Fruit fly (Drosophila melanogaster) whole organism, embryonic: Measurements from ENCODE around the gene CG42759.

Source experiments
- Abd-B ChIP-seq: fragments of 200-800 bp; sonication (Bioruptor generic); optimal IDR thresholded peaks from 2 replicates; lab custom pipeline; 2018; ENCODE audit warnings: missing biosample characterization, mild to moderate bottlenecking, missing genetic modification characterization, moderate library complexity
- B-H2 ChIP-seq: fragments of 200-800 bp; sonication (Bioruptor generic); optimal IDR thresholded peaks from 2 replicates; lab custom pipeline; 2018; ENCODE audit warnings: missing biosample characterization, mild to moderate bottlenecking, missing genetic modification characterization
- Bgb ChIP-seq: fragments of 200-800 bp; sonication (Bioruptor generic); IDR thresholded peaks from 2 replicates; pipeline ENCODE4 v1.3.6; 2022; ENCODE audit warnings: missing biosample characterization, missing genetic modification characterization; ENCODE audit not compliant: partially characterized antibody
- CG10267 ChIP-seq: fragments of 200-800 bp; sonication (Bioruptor generic); optimal IDR thresholded peaks from 2 replicates; lab custom pipeline; 2018; ENCODE audit warnings: missing biosample characterization, mild to moderate bottlenecking, missing genetic modification characterization, moderate library complexity
- CG10431 ChIP-seq: fragments of 200-800 bp; sonication (Bioruptor generic); optimal IDR thresholded peaks from 3 replicates; lab custom pipeline; 2018; ENCODE audit warnings: missing biosample characterization, mild to moderate bottlenecking, missing genetic modification characterization
- CG10979 ChIP-seq: fragments of 200-800 bp; sonication (Bioruptor generic); optimal IDR thresholded peaks from 2 replicates; lab custom pipeline; 2018; ENCODE audit warnings: missing biosample characterization, mild to moderate bottlenecking, missing genetic modification characterization, moderate library complexity
- CG12104 ChIP-seq: fragments of 200-800 bp; sonication (Bioruptor generic); optimal IDR thresholded peaks from 3 replicates; lab custom pipeline; 2016; ENCODE audit warnings: missing biosample characterization, missing genetic modification characterization
- CG14014 ChIP-seq: fragments of 200-800 bp; sonication (Bioruptor generic); IDR thresholded peaks from 2 replicates; pipeline ENCODE4 v1.3.6; 2022; ENCODE audit warnings: missing biosample characterization, missing genetic modification characterization
- CG15011 ChIP-seq: fragments of 200-800 bp; sonication (Bioruptor generic); optimal IDR thresholded peaks from 3 replicates; lab custom pipeline; 2018; ENCODE audit warnings: missing biosample characterization, mild to moderate bottlenecking, missing genetic modification characterization
- CG15696 ChIP-seq: fragments of 200-800 bp; sonication (Bioruptor generic); optimal IDR thresholded peaks from 2 replicates; lab custom pipeline; 2019; ENCODE audit warnings: missing biosample characterization, mild to moderate bottlenecking, missing genetic modification characterization, moderate library complexity
- CG17186 ChIP-seq: fragments of 200-800 bp; sonication (Bioruptor generic); optimal IDR thresholded peaks from 3 replicates; lab custom pipeline; 2017; ENCODE audit warnings: missing biosample characterization, missing genetic modification reagents, missing genetic modification characterization
- CG18764 ChIP-seq: fragments of 200-800 bp; sonication (Bioruptor generic); optimal IDR thresholded peaks from 3 replicates; lab custom pipeline; 2016; ENCODE audit warnings: missing biosample characterization, missing genetic modification characterization
- CG30403 ChIP-seq: fragments of 200-800 bp; sonication (Bioruptor generic); optimal IDR thresholded peaks from 3 replicates; lab custom pipeline; 2016; ENCODE audit warnings: missing biosample characterization, missing genetic modification characterization
- CG4360 ChIP-seq: fragments of 200-800 bp; sonication (Bioruptor generic); IDR thresholded peaks from 2 replicates; pipeline ENCODE4 v1.3.6; 2022; ENCODE audit warnings: missing biosample characterization, missing genetic modification characterization
- CG6813 ChIP-seq: fragments of 200-800 bp; sonication (Bioruptor generic); optimal IDR thresholded peaks from 2 replicates; lab custom pipeline; 2017; ENCODE audit warnings: missing biosample characterization, missing genetic modification characterization, mild to moderate bottlenecking, moderate library complexity, missing genetic modification reagents
- CG7271 ChIP-seq: fragments of 200-800 bp; sonication (Bioruptor generic); optimal IDR thresholded peaks from 2 replicates; lab custom pipeline; 2018; ENCODE audit warnings: missing biosample characterization, mild to moderate bottlenecking, missing genetic modification characterization, moderate library complexity
- CG7839 ChIP-seq: fragments of 200-800 bp; sonication (Bioruptor generic); optimal IDR thresholded peaks from 3 replicates; lab custom pipeline; 2018; ENCODE audit warnings: missing biosample characterization, mild to moderate bottlenecking, missing genetic modification characterization, moderate library complexity
- CG7928 ChIP-seq: fragments of 200-800 bp; sonication (Bioruptor generic); optimal IDR thresholded peaks from 2 replicates; lab custom pipeline; 2017; ENCODE audit warnings: missing biosample characterization, mild to moderate bottlenecking, missing genetic modification characterization
- CG8944 ChIP-seq: fragments of 200-800 bp; sonication (Bioruptor generic); optimal IDR thresholded peaks from 3 replicates; lab custom pipeline; 2016; ENCODE audit warnings: missing biosample characterization, missing genetic modification characterization
- CG9932 ChIP-seq: fragments of 200-800 bp; sonication (Bioruptor generic); IDR thresholded peaks from 2 replicates; pipeline ENCODE4 v1.3.6; 2022; ENCODE audit warnings: missing biosample characterization, missing genetic modification characterization
- CHES-1-like ChIP-seq: fragments of 200-800 bp; sonication (Bioruptor generic); optimal IDR thresholded peaks from 2 replicates; lab custom pipeline; 2016; ENCODE audit warnings: missing biosample characterization, missing genetic modification characterization
- Dad ChIP-seq: fragments of 200-800 bp; sonication (Bioruptor generic); optimal IDR thresholded peaks from 3 replicates; lab custom pipeline; 2016; ENCODE audit warnings: missing biosample characterization, missing genetic modification characterization
- Dek ChIP-seq: fragments of 200-800 bp; sonication (Bioruptor generic); optimal IDR thresholded peaks from 3 replicates; lab custom pipeline; 2019; ENCODE audit warnings: missing biosample characterization, mild to moderate bottlenecking, missing genetic modification characterization, moderate library complexity
- Doc2 ChIP-seq: fragments of 200-800 bp; sonication (Bioruptor generic); IDR thresholded peaks from 2 replicates; pipeline ENCODE4 v1.3.6; 2022; ENCODE audit warnings: missing biosample characterization, missing genetic modification characterization
- E2f1 ChIP-seq: fragments of 200-800 bp; sonication (Bioruptor generic); IDR thresholded peaks from 2 replicates; pipeline ENCODE4 v1.3.6; 2022; ENCODE audit warnings: missing biosample characterization, missing genetic modification characterization
- H2.0 ChIP-seq: fragments of 200-800 bp; sonication (Bioruptor generic); IDR thresholded peaks from 2 replicates; pipeline ENCODE4 v1.3.6; 2022; ENCODE audit warnings: missing biosample characterization, missing genetic modification characterization
- HLHmδ ChIP-seq: fragments of 200-800 bp; sonication (Bioruptor generic); optimal IDR thresholded peaks from 2 replicates; lab custom pipeline; 2018; ENCODE audit warnings: missing biosample characterization, mild to moderate bottlenecking, missing genetic modification characterization, moderate library complexity
- NC2β ChIP-seq: fragments of 200-800 bp; sonication (Bioruptor generic); optimal IDR thresholded peaks from 2 replicates; lab custom pipeline; 2016; ENCODE audit warnings: missing biosample characterization, missing genetic modification characterization
- Nf-YC ChIP-seq: fragments of 200-800 bp; optimal IDR thresholded peaks from 3 replicates; lab custom pipeline; 2019; ENCODE audit warnings: missing biosample characterization, mild to moderate bottlenecking, missing genetic modification characterization, moderate library complexity
- Optix ChIP-seq: fragments of 200-800 bp; sonication (Bioruptor generic); IDR thresholded peaks from 3 replicates; pipeline ENCODE4 v1.3.6; 2022; ENCODE audit warnings: missing biosample characterization, missing genetic modification characterization
- Ptx1 ChIP-seq: fragments of 200-800 bp; sonication (Bioruptor generic); IDR thresholded peaks from 2 replicates; pipeline ENCODE4 v1.3.6; 2022; ENCODE audit warnings: missing biosample characterization, missing genetic modification characterization
- Six4 ChIP-seq: fragments of 200-800 bp; sonication (Bioruptor generic); optimal IDR thresholded peaks from 2 replicates; lab custom pipeline; 2016; ENCODE audit warnings: missing biosample characterization, missing genetic modification characterization
- Sox102F ChIP-seq: fragments of 200-800 bp; sonication (Bioruptor generic); optimal IDR thresholded peaks from 2 replicates; lab custom pipeline; 2018; ENCODE audit warnings: missing biosample characterization, mild to moderate bottlenecking, missing genetic modification characterization, moderate library complexity
- al ChIP-seq: fragments of 200-800 bp; sonication (Bioruptor generic); IDR thresholded peaks from 2 replicates; pipeline ENCODE4 v1.3.6; 2022; ENCODE audit warnings: missing biosample characterization, missing genetic modification characterization
- amos ChIP-seq: fragments of 200-800 bp; sonication (Bioruptor generic); IDR thresholded peaks from 2 replicates; pipeline ENCODE4 v1.3.6; 2022; ENCODE audit warnings: missing biosample characterization, missing genetic modification characterization; ENCODE audit not compliant: partially characterized antibody
- bigmax ChIP-seq: fragments of 200-800 bp; sonication (Bioruptor generic); optimal IDR thresholded peaks from 2 replicates; lab custom pipeline; 2018; ENCODE audit warnings: missing biosample characterization, mild to moderate bottlenecking, missing genetic modification characterization
- btn ChIP-seq: fragments of 200-800 bp; sonication (Bioruptor generic); optimal IDR thresholded peaks from 2 replicates; lab custom pipeline; 2016; ENCODE audit warnings: missing biosample characterization, missing genetic modification characterization
- caup ChIP-seq: fragments of 200-800 bp; sonication (Bioruptor generic); optimal IDR thresholded peaks from 3 replicates; lab custom pipeline; 2017; ENCODE audit warnings: missing biosample characterization, mild to moderate bottlenecking, missing genetic modification characterization, moderate library complexity; ENCODE audit not compliant: severe bottlenecking
- dmrt99B ChIP-seq: fragments of 200-800 bp; sonication (Bioruptor generic); optimal IDR thresholded peaks from 2 replicates; lab custom pipeline; 2018; ENCODE audit warnings: missing biosample characterization, mild to moderate bottlenecking, missing genetic modification characterization, moderate library complexity
- fu2 ChIP-seq: fragments of 200-800 bp; sonication (Bioruptor generic); optimal IDR thresholded peaks from 2 replicates; lab custom pipeline; 2016; ENCODE audit warnings: missing biosample characterization, missing genetic modification characterization
- grn ChIP-seq: fragments of 200-800 bp; sonication (Bioruptor generic); optimal IDR thresholded peaks from 3 replicates; lab custom pipeline; 2017; ENCODE audit warnings: missing biosample characterization, missing genetic modification characterization
- ind ChIP-seq: fragments of 200-800 bp; sonication (Bioruptor generic); optimal IDR thresholded peaks from 3 replicates; lab custom pipeline; 2016; ENCODE audit warnings: missing biosample characterization, missing genetic modification characterization
- odd ChIP-seq: fragments of 200-800 bp; sonication (Bioruptor generic); optimal IDR thresholded peaks from 2 replicates; lab custom pipeline; 2017; ENCODE audit warnings: missing biosample characterization, mild to moderate bottlenecking, missing genetic modification characterization
- pfk ChIP-seq: fragments of 200-800 bp; sonication (Bioruptor generic); optimal IDR thresholded peaks from 2 replicates; lab custom pipeline; 2018; ENCODE audit warnings: missing biosample characterization, mild to moderate bottlenecking, missing genetic modification characterization, moderate library complexity
- prd ChIP-seq, 3 experiments: fragments of >200 bp in 2 of 3; fragments of 200-800 bp in 1 of 3; sonication (Bioruptor generic) in 1 of 3; optimal IDR thresholded peaks in 2 of 3; IDR thresholded peaks in 1 of 3; 2 replicates in 2 of 3; 3 replicates in 1 of 3; pipeline versions ENCODE4 v1.3.6 to Lab custom; 2017 to 2022; ENCODE audit warnings: missing biosample characterization in 1 of 3, missing genetic modification characterization in 1 of 3
- pros ChIP-seq: fragments of 200-800 bp; sonication (Bioruptor generic); optimal IDR thresholded peaks from 3 replicates; lab custom pipeline; 2019; ENCODE audit warnings: missing biosample characterization, mild to moderate bottlenecking, missing genetic modification characterization, moderate library complexity
- sc ChIP-seq, 3 experiments: fragments of >200 bp in 2 of 3; fragments of 200-800 bp in 1 of 3; sonication (Bioruptor generic) in 1 of 3; optimal IDR thresholded peaks; 2 replicates in 2 of 3; 3 replicates in 1 of 3; lab custom pipeline; 2017; ENCODE audit warnings: mild to moderate bottlenecking in 1 of 3, missing biosample characterization in 1 of 3, missing genetic modification characterization in 1 of 3, missing genetic modification reagents in 1 of 3
- stwl ChIP-seq: fragments of 200-800 bp; sonication (Bioruptor generic); optimal IDR thresholded peaks from 3 replicates; lab custom pipeline; 2018; ENCODE audit warnings: missing biosample characterization, mild to moderate bottlenecking, missing genetic modification characterization, moderate library complexity
- vnd ChIP-seq: fragments of 200-800 bp; sonication (Bioruptor generic); IDR thresholded peaks from 3 replicates; pipeline ENCODE4 v1.3.6; 2022; ENCODE audit warnings: missing biosample characterization, missing genetic modification characterization; ENCODE audit not compliant: partially characterized antibody

Gene CG42759

DNA sequence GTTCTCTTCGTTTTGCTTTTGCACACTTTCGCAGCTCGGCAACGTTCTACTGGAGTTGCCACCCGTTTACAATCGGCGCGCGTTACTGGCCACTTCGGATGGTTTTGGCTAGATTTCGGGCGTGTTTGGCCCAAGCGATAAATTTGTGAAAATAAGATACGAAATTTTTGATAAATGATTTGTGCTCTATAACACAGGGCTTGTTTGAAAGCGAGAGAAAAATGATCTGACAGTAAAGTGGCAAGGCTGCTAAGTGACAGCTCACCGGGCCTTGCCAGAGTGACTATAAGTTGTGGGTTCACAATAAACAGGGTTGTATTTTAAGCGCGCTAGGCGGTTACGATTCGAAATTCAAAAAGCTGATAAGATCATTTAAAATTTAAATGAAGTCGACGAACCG is 32.9 kb upstream of the CG42759 start, which contains the start of gene Fmr1 (continued):
- no peak for TF ChIP-seq CG10431 (GFP tag; lab: Kevin White, UChicago)
- peak; percentile 65 for TF ChIP-seq NC2β
- peak; percentile 83 for TF ChIP-seq stwl (tag; lab: Kevin White, UChicago)
- TF ChIP-seq dmrt99B (tag; lab: Kevin White, UChicago), result no peak
- TF ChIP-seq caup (GFP tag; lab: Kevin White, UChicago), result no peak
- peak; percentile 73 for TF ChIP-seq Dad (GFP tag; lab: Kevin White, UChicago)
- peak; percentile 94 for TF ChIP-seq CG17186 (GFP tag; lab: Kevin White, UChicago)
- no peak for TF ChIP-seq CG15011 (GFP tag; lab: Kevin White, UChicago)
- peak; percentile 16 for TF ChIP-seq CG7839
- TF ChIP-seq CG6813, result no peak
- 0 out of 2 replicates have a peak, but pooled peaks have one; percentile 38 for TF ChIP-seq amos (GFP tag; lab: Robert Waterston, UW)
- TF ChIP-seq CG7271, result no peak
- TF ChIP-seq CG14014, result peak; percentile 61
- TF ChIP-seq CHES-1-like (GFP tag; lab: Kevin White, UChicago), result peak; percentile 72
- no peak for TF ChIP-seq vnd
- TF ChIP-seq grn (GFP tag; lab: Kevin White, UChicago), result peak; percentile 70
- TF ChIP-seq prd (optimal IDR thresholded peaks at IDR 0.05; lab: Kevin White, UChicago), result no peak
- TF ChIP-seq prd (GFP tag; IDR thresholded peaks at IDR 0.05; lab: Robert Waterston, UW), result peak; percentile 59; the same call in 2 of the 3 replicates
- no peak for TF ChIP-seq Doc2 (GFP tag; lab: Robert Waterston, UW)
- TF ChIP-seq CG10267, result peak; percentile 70
- TF ChIP-seq CG18764 (GFP tag; lab: Kevin White, UChicago), result peak; percentile 31
- no peak for TF ChIP-seq CG12104 (GFP tag; lab: Kevin White, UChicago)
- peak; percentile 79 for TF ChIP-seq CG9932 (GFP tag; lab: Robert Waterston, UW)
- TF ChIP-seq Six4 (GFP tag; lab: Kevin White, UChicago), result peak; percentile 42
- no peak for TF ChIP-seq Dek
- TF ChIP-seq Ptx1 (GFP tag; lab: Robert Waterston, UW), result peak; percentile 55; the same call in 1 of the 2 replicates
- peak; percentile 18 for TF ChIP-seq CG7928 (GFP tag; lab: Kevin White, UChicago)
- peak; percentile 42 for TF ChIP-seq Sox102F (GFP tag; lab: Kevin White, UChicago)
- TF ChIP-seq ind (GFP tag; lab: Kevin White, UChicago), result peak; percentile 64
- TF ChIP-seq CG30403 (GFP tag; lab: Kevin White, UChicago), result peak; percentile 58
- TF ChIP-seq CG4360 (GFP tag; lab: Robert Waterston, UW), result no peak
- no peak for TF ChIP-seq odd (GFP tag; lab: Kevin White, UChicago)
- 0 out of 2 replicates have a peak, but pooled peaks have one; percentile 32 for TF ChIP-seq E2f1 (GFP tag; lab: Robert Waterston, UW)
- TF ChIP-seq CG8944, result peak; percentile 64
- no peak for TF ChIP-seq sc (optimal IDR thresholded peaks at IDR 0.05; lab: Kevin White, UChicago)
- no peak for TF ChIP-seq sc (GFP tag; optimal IDR thresholded peaks at IDR 0.05; lab: Kevin White, UChicago)
- no peak for TF ChIP-seq Bgb (GFP tag; lab: Robert Waterston, UW)
- no peak for TF ChIP-seq btn (GFP tag; lab: Kevin White, UChicago)
- peak; percentile 19 for TF ChIP-seq CG10979
- no peak for TF ChIP-seq Abd-B (GFP tag; lab: Kevin White, UChicago)
- peak; percentile 24 for TF ChIP-seq Nf-YC (tag; lab: Kevin White, UChicago)
- TF ChIP-seq HLHmδ (GFP tag; lab: Kevin White, UChicago), result no peak
- TF ChIP-seq H2.0 (GFP tag; lab: Robert Waterston, UW), result no peak
- TF ChIP-seq fu2 (GFP tag; lab: Kevin White, UChicago), result peak; percentile 46
- TF ChIP-seq al (GFP tag; lab: Robert Waterston, UW), result peak; percentile 40
- TF ChIP-seq CG15696 (tag; lab: Kevin White, UChicago), result peak; percentile 27
- peak; percentile 11 for TF ChIP-seq bigmax (GFP tag; lab: Kevin White, UChicago)
- no peak for TF ChIP-seq pros (GFP tag; lab: Kevin White, UChicago)
- TF ChIP-seq Optix (GFP tag; lab: Robert Waterston, UW), result peak; percentile 41; the same call in 1 of the 3 replicates
- TF ChIP-seq pfk (GFP tag; lab: Kevin White, UChicago), result no peak
- TF ChIP-seq B-H2 (GFP tag; lab: Kevin White, UChicago), result peak; percentile 19
